Worm (Caenorhabditis elegans): ENCODE measurements around the gene srsx-10.

DNA sequence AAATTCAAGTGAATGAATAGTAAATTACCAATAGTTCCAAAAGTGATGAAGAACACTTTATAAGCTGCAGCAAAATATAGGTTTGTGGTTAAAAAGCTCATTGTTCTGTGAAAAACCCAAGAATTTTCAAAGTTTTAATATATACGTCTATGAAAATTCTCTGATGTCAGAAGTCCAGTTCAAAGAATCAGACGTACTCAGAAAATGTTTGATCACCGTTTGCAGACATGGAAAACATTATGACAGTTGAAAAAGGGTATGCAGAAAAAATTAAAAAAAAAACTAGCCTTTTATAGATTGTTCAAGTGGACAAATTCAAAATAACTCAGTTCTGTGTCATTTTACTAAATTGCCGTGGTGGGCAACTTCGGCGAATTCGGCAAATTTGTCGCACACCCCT is at the start of gene srsx-10:
- TF ChIP-seq him-1 (tag; optimal IDR thresholded peaks at IDR 0.05) = no peak
- TF ChIP-seq dao-5 (tag; optimal IDR thresholded peaks at IDR 0.05) = no peak
